Fruit fly (Drosophila melanogaster) whole organism, embryonic: Measurements from ENCODE around the gene CG46513.
"Not testable (repeated sequence)": the region's sequence is repeated elsewhere in the genome, so short reads cannot be mapped to it uniquely, and the experiment has no call there.

Experiments used
- CG1233 ChIP-seq: fragments of 200-800 bp; sonication (Bioruptor generic); optimal IDR thresholded peaks from 4 replicates; lab custom pipeline; 2018; ENCODE audit warnings: missing biosample characterization, mild to moderate bottlenecking, missing genetic modification characterization
- CG14860 ChIP-seq: fragments of 200-800 bp; sonication (Bioruptor generic); IDR thresholded peaks from 3 replicates; pipeline ENCODE4 v1.3.6; 2022; ENCODE audit warnings: missing biosample characterization, missing genetic modification characterization; ENCODE audit not compliant: partially characterized antibody
- CG9727 ChIP-seq: fragments of 200-800 bp; sonication (Bioruptor generic); optimal IDR thresholded peaks from 3 replicates; lab custom pipeline; 2017; ENCODE audit warnings: missing biosample characterization, mild to moderate bottlenecking, missing genetic modification characterization
- Hr39 ChIP-seq: fragments of >200 bp; optimal IDR thresholded peaks from 2 replicates; lab custom pipeline; 2017
- sens-2 ChIP-seq: fragments of 200-800 bp; sonication (Bioruptor generic); IDR thresholded peaks from 2 replicates; pipeline ENCODE4 v1.3.6; 2022; ENCODE audit warnings: missing biosample characterization, missing genetic modification characterization

dm6 chrX:22162623-22163022 lies 29.4 kb upstream of the CG46513 start, which contains the start of gene CG46507:
- TF ChIP-seq CG9727 (GFP tag; lab: Kevin White, UChicago); CG1233 (GFP tag; lab: Kevin White, UChicago); Hr39 (lab: Kevin White, UChicago); CG14860 (GFP tag; lab: Robert Waterston, UW); sens-2 (GFP tag; lab: Robert Waterston, UW): not testable (repeated sequence)
